Worm (Caenorhabditis elegans) whole organism, L2 larva: ENCODE results near the gene npr-13.

Experiments
- F13H6.1 ChIP-seq: sonication (generic microtip); optimal IDR thresholded peaks from 2 replicates; lab custom pipeline; 2016; ENCODE audit warnings: missing genetic modification characterization, missing compliant biosample characterization
- aly-2 ChIP-seq: fragments of 150-350 bp; optimal IDR thresholded peaks from 2 replicates; lab custom pipeline; 2014; ENCODE audit warnings: missing biosample characterization, missing genetic modification characterization
- ama-1 ChIP-seq: fragments of 150-350 bp; optimal IDR thresholded peaks from 2 replicates; lab custom pipeline; 2018; ENCODE audit warnings: inconsistent platforms
- fos-1 ChIP-seq: fragments of 150-350 bp; optimal IDR thresholded peaks from 2 replicates; lab custom pipeline; 2014; ENCODE audit warnings: missing biosample characterization, missing genetic modification characterization
- sma-3 ChIP-seq: sonication (generic microtip); optimal IDR thresholded peaks from 2 replicates; lab custom pipeline; 2016; ENCODE audit warnings: missing genetic modification reagents, missing genetic modification characterization, missing compliant biosample characterization
- snpc-4 ChIP-seq: fragments of 150-350 bp; optimal IDR thresholded peaks from 2 replicates; lab custom pipeline; 2014; ENCODE audit warnings: missing biosample characterization, missing genetic modification characterization

DNA sequence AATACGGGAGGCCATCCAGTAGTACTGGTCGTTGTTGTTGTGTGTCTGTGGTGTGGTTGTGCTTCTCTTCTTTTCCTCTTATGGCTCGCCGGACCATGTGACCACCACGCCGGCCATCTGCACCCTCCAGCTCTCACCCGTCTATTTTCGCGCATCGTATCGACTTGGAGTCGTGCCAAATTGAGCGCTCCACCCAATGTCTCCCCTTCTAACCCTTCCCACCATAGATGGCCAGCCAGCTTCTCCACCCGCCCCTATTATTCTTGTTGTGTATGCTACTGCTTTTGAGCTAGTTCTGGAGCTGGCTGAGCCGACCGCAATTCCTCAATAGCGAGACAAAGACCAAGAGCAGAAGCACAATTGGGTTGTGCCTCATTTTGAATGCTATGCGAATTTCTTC, 25.2 kb downstream of the npr-13 start:
- TF ChIP-seq fos-1 (tag; lab: Kevin White, UChicago) (no peak), sma-3 (GFP tag; lab: Kevin White, UChicago) (no peak), aly-2 (tag; lab: Kevin White, UChicago) (no peak), F13H6.1 (tag; lab: Kevin White, UChicago) (peak; percentile 39), ama-1 (no peak), snpc-4 (tag; lab: Kevin White, UChicago) (no peak)
